Worm (Caenorhabditis elegans) whole organism, mixed stage, embryonic: ENCODE data around the gene apt-9.

Source experiments
- blmp-1 ChIP-seq: fragments of 150-350 bp; optimal IDR thresholded peaks from 2 replicates; lab custom pipeline; 2014; ENCODE audit warnings: missing biosample characterization, missing genetic modification characterization
- ceh-39 ChIP-seq: fragments of 150-350 bp; optimal IDR thresholded peaks from 2 replicates; lab custom pipeline; 2014; ENCODE audit warnings: missing biosample characterization, missing genetic modification characterization
- ceh-43 ChIP-seq: fragments of 200-800 bp; sonication (Bioruptor generic); optimal IDR thresholded peaks from 2 replicates; lab custom pipeline; 2018; ENCODE audit warnings: mild to moderate bottlenecking, missing genetic modification characterization, moderate library complexity, missing compliant biosample characterization
- ceh-83 ChIP-seq: fragments of 200-800 bp; sonication (Bioruptor generic); optimal IDR thresholded peaks from 2 replicates; lab custom pipeline; 2018; ENCODE audit warnings: mild to moderate bottlenecking, missing genetic modification characterization, missing compliant biosample characterization
- ces-1 ChIP-seq: fragments of 150-350 bp; optimal IDR thresholded peaks from 2 replicates; lab custom pipeline; 2014; ENCODE audit warnings: missing biosample characterization, missing genetic modification reagents, missing genetic modification characterization
- cnd-1 ChIP-seq: fragments of 200-800 bp; sonication (Bioruptor generic); optimal IDR thresholded peaks from 2 replicates; lab custom pipeline; 2018; ENCODE audit warnings: mild to moderate bottlenecking, missing genetic modification characterization, missing compliant biosample characterization
- drap-1 ChIP-seq: fragments of 200-800 bp; sonication (Bioruptor generic); optimal IDR thresholded peaks from 3 replicates; lab custom pipeline; 2018; ENCODE audit warnings: mild to moderate bottlenecking, missing genetic modification characterization, missing compliant biosample characterization
- elt-1 ChIP-seq: sonication (generic microtip); optimal IDR thresholded peaks from 2 replicates; lab custom pipeline; 2017; ENCODE audit warnings: missing genetic modification characterization, mild to moderate bottlenecking, missing compliant biosample characterization, antibody characterized with exemption, moderate library complexity, borderline replicate concordance; ENCODE audit not compliant: insufficient read depth
- elt-3 ChIP-seq: fragments of 150-350 bp; optimal IDR thresholded peaks from 2 replicates; lab custom pipeline; 2014; ENCODE audit warnings: missing biosample characterization, missing genetic modification characterization
- flh-1 ChIP-seq: fragments of 200-800 bp; sonication (Bioruptor generic); optimal IDR thresholded peaks from 2 replicates; lab custom pipeline; 2018; ENCODE audit warnings: mild to moderate bottlenecking, missing genetic modification characterization, moderate library complexity, missing compliant biosample characterization
- ham-2 ChIP-seq: fragments of 200-800 bp; sonication (Bioruptor generic); optimal IDR thresholded peaks from 2 replicates; lab custom pipeline; 2018; ENCODE audit warnings: mild to moderate bottlenecking, missing genetic modification characterization, missing compliant biosample characterization
- lin-13 ChIP-seq: fragments of 150-350 bp; optimal IDR thresholded peaks from 2 replicates; lab custom pipeline; 2014; ENCODE audit warnings: missing biosample characterization, missing genetic modification characterization
- lsy-2 ChIP-seq: fragments of 150-350 bp; optimal IDR thresholded peaks from 2 replicates; lab custom pipeline; 2014; ENCODE audit warnings: missing biosample characterization, missing genetic modification characterization
- mab-5 ChIP-seq: fragments of 150-350 bp; optimal IDR thresholded peaks from 2 replicates; lab custom pipeline; 2014; ENCODE audit warnings: missing biosample characterization, missing genetic modification characterization
- nhr-12 ChIP-seq: fragments of 150-350 bp; optimal IDR thresholded peaks from 2 replicates; lab custom pipeline; 2014; ENCODE audit warnings: missing biosample characterization, missing genetic modification characterization
- nhr-2 ChIP-seq: fragments of 150-350 bp; optimal IDR thresholded peaks from 2 replicates; lab custom pipeline; 2014; ENCODE audit warnings: missing biosample characterization, missing genetic modification characterization
- nhr-237 ChIP-seq: fragments of 150-350 bp; optimal IDR thresholded peaks from 2 replicates; lab custom pipeline; 2014; ENCODE audit warnings: missing biosample characterization, missing genetic modification characterization
- nhr-76 ChIP-seq: sonication (generic microtip); optimal IDR thresholded peaks from 2 replicates; lab custom pipeline; 2017; ENCODE audit warnings: missing biosample characterization, missing genetic modification characterization
- sem-2 ChIP-seq: fragments of 200-800 bp; sonication (Bioruptor generic); optimal IDR thresholded peaks from 2 replicates; lab custom pipeline; 2018; ENCODE audit warnings: mild to moderate bottlenecking, missing genetic modification characterization, missing compliant biosample characterization
- snpc-4 ChIP-seq: fragments of 150-350 bp; optimal IDR thresholded peaks from 2 replicates; lab custom pipeline; 2014; ENCODE audit warnings: missing biosample characterization, missing genetic modification characterization
- tbx-8 ChIP-seq: fragments of 200-800 bp; sonication (Bioruptor generic); optimal IDR thresholded peaks from 2 replicates; lab custom pipeline; 2018; ENCODE audit warnings: mild to moderate bottlenecking, missing genetic modification characterization, moderate library complexity, missing compliant biosample characterization
- unc-62 ChIP-seq: fragments of 150-350 bp; optimal IDR thresholded peaks from 2 replicates; lab custom pipeline; 2014; ENCODE audit warnings: missing biosample characterization, missing genetic modification reagents, missing genetic modification characterization
- ztf-11 ChIP-seq: fragments of 150-350 bp; optimal IDR thresholded peaks from 2 replicates; lab custom pipeline; 2014; ENCODE audit warnings: missing biosample characterization, missing genetic modification characterization

The apt-9 gene

DNA sequence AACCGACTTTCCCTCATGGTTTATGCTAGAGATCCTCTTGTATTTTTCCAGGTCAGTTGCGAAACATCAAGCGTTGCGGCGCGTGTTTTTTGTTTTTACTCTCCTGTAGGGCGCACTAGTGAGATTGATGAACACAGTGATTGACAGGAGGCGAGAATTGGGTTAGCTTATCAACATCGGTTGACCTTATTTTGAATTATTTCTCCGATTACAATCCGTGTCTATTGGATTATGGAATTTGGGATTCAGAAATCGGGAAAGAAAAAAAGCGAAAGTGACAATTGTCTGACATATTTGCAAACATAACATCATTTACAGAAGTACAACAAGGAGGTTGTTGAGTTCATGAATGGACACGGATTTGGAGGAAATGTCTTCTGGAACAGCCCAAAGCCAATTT lies 7.4 kb upstream of the apt-9 start:
- TF ChIP-seq unc-62 (GFP tag; lab: Kevin White, UChicago) (peak; percentile 55), drap-1 (GFP tag; lab: Kevin White, UChicago) (no peak), blmp-1 (tag; lab: Kevin White, UChicago) (peak; percentile 59)

DNA sequence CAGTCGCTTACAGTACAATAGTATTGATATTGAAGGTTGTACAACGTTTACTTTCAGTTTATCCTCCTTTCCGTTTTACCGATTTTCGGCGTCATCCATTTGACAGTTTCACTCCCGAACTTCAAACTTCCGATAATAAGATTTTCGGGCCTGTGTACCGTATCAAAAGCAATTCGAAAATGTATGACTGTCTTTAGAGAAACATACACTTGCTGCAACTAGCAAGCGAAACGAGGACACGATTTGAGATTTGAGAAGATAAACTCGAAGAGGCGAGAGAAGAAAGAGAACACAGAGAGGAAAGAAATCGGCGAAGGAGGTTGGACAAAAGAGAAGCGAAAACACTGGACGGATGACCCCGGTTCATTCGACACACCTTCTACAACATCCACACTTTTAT lies 6.4 kb upstream of the apt-9 start, which contains the start of gene lpr-5:
lpr-5 (plus strand) TSS at position 220 of the 400 bp plus-strand sequence.
- peak; percentile 9 for TF ChIP-seq ham-2 (GFP tag; lab: Kevin White, UChicago)
- TF ChIP-seq sem-2, result no peak
- TF ChIP-seq blmp-1 (tag; lab: Kevin White, UChicago), result peak; percentile 4
- TF ChIP-seq, all 35 proteins: peak for 2

DNA sequence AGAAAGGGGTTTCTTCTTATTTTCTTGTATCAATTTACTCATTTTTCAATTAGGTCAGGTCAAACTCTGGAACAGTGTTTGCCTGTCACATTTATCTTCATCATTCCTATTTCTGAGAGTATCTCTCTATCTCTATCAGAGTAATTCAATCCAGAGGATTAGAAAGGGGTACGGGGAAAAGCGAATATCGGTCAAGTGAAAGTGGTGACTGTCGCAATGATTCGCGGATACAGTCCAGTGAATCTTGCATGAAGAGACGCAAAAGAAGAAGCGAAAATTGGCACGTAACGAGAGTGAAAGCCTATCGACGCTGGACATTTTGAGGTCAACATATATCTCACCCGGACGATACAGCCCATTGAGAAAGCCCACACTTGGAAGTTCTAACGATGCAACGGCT lies 3.5 kb upstream of the apt-9 start, which contains the start of gene lpr-4:
lpr-4 (plus strand) TSS at position 328 of the 400 bp plus-strand sequence.
- TF ChIP-seq elt-3, result peak; percentile 57
- TF ChIP-seq nhr-237 (tag; lab: Kevin White, UChicago), result no peak
- no peak for TF ChIP-seq mab-5 (tag; lab: Kevin White, UChicago)
- TF ChIP-seq ham-2 (GFP tag; lab: Kevin White, UChicago), result peak; percentile 83
- TF ChIP-seq sem-2, result no peak
- peak; percentile 5 for TF ChIP-seq elt-1 (tag; lab: Kevin White, UChicago)
- TF ChIP-seq unc-62 (GFP tag; lab: Kevin White, UChicago), result peak; percentile 57
- TF ChIP-seq blmp-1 (tag; lab: Kevin White, UChicago), result peak; percentile 98

DNA sequence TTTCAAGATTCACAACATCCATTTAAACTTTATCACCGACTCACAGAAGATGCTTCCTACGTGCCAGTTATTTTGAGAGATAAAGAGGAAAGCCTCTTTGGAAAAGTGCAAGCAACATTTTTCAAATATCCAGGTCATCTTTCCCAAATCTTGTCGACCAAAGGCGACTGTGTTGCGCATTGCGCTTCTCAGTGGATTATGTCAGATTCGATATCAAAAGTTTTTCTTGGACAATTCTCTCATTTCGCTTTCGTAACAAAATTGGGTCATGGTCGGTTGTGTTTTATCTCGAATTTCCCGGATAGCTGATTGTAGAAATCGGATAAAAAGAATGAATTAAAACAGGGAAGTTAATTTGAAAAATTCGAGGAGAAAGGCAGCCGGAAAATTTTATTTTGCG lies 1.1 kb upstream of the apt-9 start:
- peak; percentile 44 for TF ChIP-seq blmp-1 (tag; lab: Kevin White, UChicago)
- TF ChIP-seq cnd-1, result no peak
- peak; percentile 5 for TF ChIP-seq elt-1 (tag; lab: Kevin White, UChicago)
- TF ChIP-seq ham-2 (GFP tag; lab: Kevin White, UChicago), result peak; percentile 33

DNA sequence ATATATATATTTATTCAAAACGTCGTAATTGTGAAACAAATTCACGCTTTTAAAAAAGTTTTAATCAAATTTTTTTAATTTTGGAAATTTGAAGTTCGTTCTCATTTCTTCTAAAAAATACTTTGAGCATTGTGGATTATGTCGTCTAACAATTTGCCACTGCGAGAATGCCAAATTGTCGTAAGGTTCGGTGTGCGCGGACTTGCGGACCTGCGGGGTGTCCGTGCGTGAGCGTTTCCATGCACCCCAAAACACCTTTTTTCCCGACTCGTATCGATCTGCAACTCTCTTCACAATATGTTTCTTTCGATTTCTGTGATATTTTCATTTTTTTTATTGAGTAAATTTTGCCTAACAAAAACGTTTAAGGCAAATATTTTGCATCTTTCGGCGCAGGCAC lies 4.4 kb downstream of the apt-9 start:
- TF ChIP-seq lin-13 (tag; lab: Kevin White, UChicago) (peak; percentile 22), blmp-1 (tag; lab: Kevin White, UChicago) (no peak)

DNA sequence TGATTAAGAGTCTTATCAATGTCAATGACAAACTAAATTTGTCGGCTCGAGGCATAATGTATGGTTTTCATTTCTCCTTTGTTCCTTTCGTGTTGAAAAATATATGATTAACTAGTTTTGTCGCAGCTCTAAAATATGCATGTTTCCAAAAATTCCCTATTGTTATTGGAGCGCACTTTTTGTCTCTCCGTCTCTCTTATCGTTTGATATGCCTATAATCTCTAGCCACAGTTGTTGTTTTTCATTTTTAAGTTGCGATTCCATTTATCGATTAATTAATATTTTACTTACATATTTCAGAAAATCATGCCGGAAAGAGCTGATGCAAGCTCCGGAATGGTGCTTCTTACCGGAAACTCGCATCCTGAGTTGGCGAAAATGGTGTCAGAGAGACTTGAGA lies 5.0 kb downstream of the apt-9 start, which contains the start of gene W04G3.5:
W04G3.5 (plus strand) TSS at position 301 of the 400 bp plus-strand sequence.
- TF ChIP-seq mab-5 (tag; lab: Kevin White, UChicago) (no peak), nhr-76 (no peak)

DNA sequence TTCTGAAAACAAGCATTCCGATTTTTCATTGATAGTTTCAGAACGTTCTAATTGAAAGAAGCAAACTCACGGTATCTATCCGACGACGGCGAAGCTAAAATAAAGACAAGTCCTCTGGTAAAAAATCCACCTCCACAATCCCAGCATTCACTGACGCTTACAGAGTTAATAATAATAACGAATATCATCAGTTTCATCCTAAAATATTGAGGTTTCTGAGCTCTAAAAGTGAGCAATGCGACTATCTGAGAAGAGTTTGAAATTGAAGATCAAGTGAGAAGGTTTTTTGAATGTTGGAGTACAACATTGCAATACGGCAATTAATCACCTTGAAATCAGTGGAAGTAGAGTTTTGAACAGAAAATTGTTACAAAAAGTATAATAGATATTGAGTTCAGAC lies 8.2 kb downstream of the apt-9 start, which contains the start of gene W04G3.12:
W04G3.12 (minus strand) TSS at position 311 of the 400 bp plus-strand sequence.
- TF ChIP-seq nhr-2 (tag; lab: Kevin White, UChicago) (no peak), sem-2 (no peak), mab-5 (tag; lab: Kevin White, UChicago) (no peak), ceh-43 (GFP tag; lab: Kevin White, UChicago) (no peak), ceh-39 (no peak), elt-1 (tag; lab: Kevin White, UChicago) (no peak), snpc-4 (tag; lab: Kevin White, UChicago) (no peak), flh-1 (GFP tag; lab: Kevin White, UChicago) (no peak), nhr-76 (no peak), lsy-2 (tag; lab: Kevin White, UChicago) (no peak), drap-1 (GFP tag; lab: Kevin White, UChicago) (no peak)

DNA sequence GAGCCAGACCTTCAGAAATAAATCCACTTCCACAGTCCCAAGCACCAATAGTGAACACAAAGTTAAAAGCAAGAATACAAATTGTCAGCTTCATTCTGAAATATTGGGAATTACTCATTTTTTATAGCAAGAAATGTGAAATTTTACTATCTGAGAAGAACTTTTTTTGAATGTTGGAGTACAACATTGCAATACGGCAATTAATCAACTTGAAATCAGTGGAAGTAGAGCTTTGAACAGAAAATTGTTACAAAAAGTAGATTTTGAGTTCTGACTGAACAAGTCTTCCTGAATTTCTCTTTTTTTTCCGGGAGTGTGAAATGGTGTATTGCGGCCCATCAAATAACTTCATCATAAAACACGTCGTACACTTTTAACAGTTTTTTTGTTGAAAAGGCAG lies 9.8 kb downstream of the apt-9 start, which contains the start of gene W04G3.10:
W04G3.10 (minus strand) TSS at position 101 of the 400 bp plus-strand sequence.
- TF ChIP-seq ztf-11 (tag; lab: Kevin White, UChicago) (no peak), ceh-83 (GFP tag; lab: Kevin White, UChicago) (no peak), tbx-8 (GFP tag; lab: Kevin White, UChicago) (no peak), nhr-12 (tag; lab: Kevin White, UChicago) (no peak), ces-1 (GFP tag; lab: Kevin White, UChicago) (no peak)
